Fruit fly (Drosophila melanogaster) whole organism, embryonic: ENCODE measurements around the gene CG1896.

Experiments
- BEAF-32 ChIP-seq: fragments of 200-800 bp; sonication (Bioruptor generic); optimal IDR thresholded peaks from 3 replicates; lab custom pipeline; 2017; ENCODE audit warnings: missing biosample characterization, missing genetic modification characterization, mild to moderate bottlenecking, moderate library complexity, missing genetic modification reagents
- Bgb ChIP-seq: fragments of 200-800 bp; sonication (Bioruptor generic); IDR thresholded peaks from 2 replicates; pipeline ENCODE4 v1.3.6; 2022; ENCODE audit warnings: missing biosample characterization, missing genetic modification characterization; ENCODE audit not compliant: partially characterized antibody
- CG10321 ChIP-seq: fragments of 200-800 bp; sonication (Bioruptor generic); IDR thresholded peaks from 2 replicates; pipeline ENCODE4 v1.3.6; 2022; ENCODE audit warnings: missing biosample characterization, missing genetic modification characterization
- CG12071 ChIP-seq: fragments of 200-800 bp; sonication (Bioruptor generic); optimal IDR thresholded peaks from 3 replicates; lab custom pipeline; 2018; ENCODE audit warnings: missing biosample characterization, mild to moderate bottlenecking, missing genetic modification characterization
- CG14050 ChIP-seq: fragments of 200-800 bp; sonication (Bioruptor generic); IDR thresholded peaks from 3 replicates; pipeline ENCODE4 v1.3.6; 2022; ENCODE audit warnings: missing biosample characterization, missing genetic modification characterization
- CG16813 ChIP-seq: fragments of 200-800 bp; sonication (Bioruptor generic); IDR thresholded peaks from 3 replicates; pipeline ENCODE4 v1.3.6; 2022; ENCODE audit warnings: missing biosample characterization, missing genetic modification characterization; ENCODE audit not compliant: partially characterized antibody
- CG17802 ChIP-seq: fragments of 200-800 bp; sonication (Bioruptor generic); optimal IDR thresholded peaks from 2 replicates; lab custom pipeline; 2018; ENCODE audit warnings: missing biosample characterization, mild to moderate bottlenecking, missing genetic modification characterization, moderate library complexity
- CG18262 ChIP-seq: fragments of 200-800 bp; optimal IDR thresholded peaks from 3 replicates; lab custom pipeline; 2019; ENCODE audit warnings: missing biosample characterization, mild to moderate bottlenecking, missing genetic modification characterization, moderate library complexity
- CG1832 ChIP-seq: fragments of 200-800 bp; sonication (Bioruptor generic); optimal IDR thresholded peaks from 2 replicates; lab custom pipeline; 2017; ENCODE audit warnings: missing biosample characterization, mild to moderate bottlenecking, missing genetic modification characterization, inconsistent platforms
- CG2120 ChIP-seq: fragments of 200-800 bp; sonication (Bioruptor generic); optimal IDR thresholded peaks from 3 replicates; lab custom pipeline; 2016; ENCODE audit warnings: missing biosample characterization, missing genetic modification characterization
- CG30020 ChIP-seq: fragments of 200-800 bp; optimal IDR thresholded peaks from 2 replicates; lab custom pipeline; 2019; ENCODE audit warnings: missing biosample characterization, mild to moderate bottlenecking, missing genetic modification characterization, moderate library complexity
- CG34422 ChIP-seq: fragments of 200-800 bp; sonication (Bioruptor generic); IDR thresholded peaks from 3 replicates; pipeline ENCODE4 v1.3.6; 2022; ENCODE audit warnings: missing biosample characterization, missing genetic modification characterization
- CG6689 ChIP-seq: fragments of 200-800 bp; sonication (Bioruptor generic); IDR thresholded peaks from 2 replicates; pipeline ENCODE4 v1.3.6; 2022; ENCODE audit warnings: missing biosample characterization, missing genetic modification characterization
- CG7963 ChIP-seq: fragments of 200-800 bp; sonication (Bioruptor generic); IDR thresholded peaks from 3 replicates; pipeline ENCODE4 v1.3.6; 2022; ENCODE audit warnings: missing biosample characterization, missing genetic modification characterization; ENCODE audit not compliant: partially characterized antibody
- CG8944 ChIP-seq: fragments of 200-800 bp; sonication (Bioruptor generic); optimal IDR thresholded peaks from 3 replicates; lab custom pipeline; 2016; ENCODE audit warnings: missing biosample characterization, missing genetic modification characterization
- Dll ChIP-seq: fragments of 200-800 bp; sonication (Bioruptor generic); IDR thresholded peaks from 4 replicates; pipeline ENCODE4 v1.3.6; 2022; ENCODE audit warnings: missing biosample characterization, missing genetic modification characterization; ENCODE audit not compliant: partially characterized antibody
- Drgx ChIP-seq: fragments of 200-800 bp; sonication (Bioruptor generic); IDR thresholded peaks from 2 replicates; pipeline ENCODE4 v1.3.6; 2022; ENCODE audit warnings: missing biosample characterization, missing genetic modification characterization
- ERR ChIP-seq: fragments of 200-800 bp; sonication (Bioruptor generic); optimal IDR thresholded peaks from 2 replicates; lab custom pipeline; 2016; ENCODE audit warnings: missing biosample characterization, missing genetic modification characterization
- Eip74EF ChIP-seq, 2 experiments: fragments of 200-800 bp in 1 of 2; fragments of >200 bp in 1 of 2; sonication (Bioruptor generic) in 1 of 2; optimal IDR thresholded peaks; 2 replicates each; lab custom pipeline; 2017 to 2019; ENCODE audit warnings: missing biosample characterization in 2 of 2, missing genetic modification characterization in 2 of 2, mild to moderate bottlenecking in 1 of 2, moderate library complexity in 1 of 2
- Elba2 ChIP-seq: fragments of 200-800 bp; sonication (Bioruptor generic); optimal IDR thresholded peaks from 3 replicates; lab custom pipeline; 2016; ENCODE audit warnings: missing biosample characterization, missing genetic modification characterization
- Ets97D ChIP-seq: fragments of 200-800 bp; sonication (Bioruptor generic); optimal IDR thresholded peaks from 3 replicates; lab custom pipeline; 2016; ENCODE audit warnings: missing biosample characterization, missing genetic modification characterization
- Hmx ChIP-seq: fragments of 200-800 bp; sonication (Bioruptor generic); optimal IDR thresholded peaks from 2 replicates; lab custom pipeline; 2016; ENCODE audit warnings: missing biosample characterization, missing genetic modification characterization
- Kr ChIP-seq: fragments of 200-800 bp; sonication (Bioruptor generic); optimal IDR thresholded peaks from 2 replicates; lab custom pipeline; 2017; ENCODE audit warnings: missing biosample characterization, mild to moderate bottlenecking, missing genetic modification characterization
- MBD-R2 ChIP-seq: fragments of 200-800 bp; sonication (Bioruptor generic); IDR thresholded peaks from 2 replicates; pipeline ENCODE4 v1.3.6; 2022; ENCODE audit warnings: missing biosample characterization, missing genetic modification characterization
- Med ChIP-seq: fragments of 200-800 bp; sonication (Bioruptor generic); peaks from one replicate; lab custom pipeline; 2016; ENCODE audit warnings: missing biosample characterization, missing genetic modification characterization, mild to moderate bottlenecking, inconsistent platforms, moderate library complexity
- Scr ChIP-seq: fragments of 200-800 bp; sonication (Bioruptor generic); IDR thresholded peaks from 2 replicates; pipeline ENCODE4 v1.3.6; 2022; ENCODE audit warnings: missing biosample characterization, missing genetic modification characterization; ENCODE audit not compliant: partially characterized antibody
- Sry-δ ChIP-seq: fragments of 200-800 bp; sonication (Bioruptor generic); optimal IDR thresholded peaks from 2 replicates; lab custom pipeline; 2016; ENCODE audit warnings: missing biosample characterization, missing genetic modification characterization
- Ssrp ChIP-seq: fragments of 200-800 bp; sonication (Bioruptor generic); optimal IDR thresholded peaks from 2 replicates; lab custom pipeline; 2018; ENCODE audit warnings: missing biosample characterization, mild to moderate bottlenecking, missing genetic modification characterization, moderate library complexity
- ash1 ChIP-seq: fragments of 200-800 bp; sonication (Bioruptor generic); optimal IDR thresholded peaks from 2 replicates; lab custom pipeline; 2018; ENCODE audit warnings: missing biosample characterization, mild to moderate bottlenecking, missing genetic modification characterization
- bbx ChIP-seq: fragments of 200-800 bp; sonication (Bioruptor generic); IDR thresholded peaks from 2 replicates; pipeline ENCODE4 v1.3.6; 2022; ENCODE audit warnings: missing biosample characterization, missing genetic modification characterization; ENCODE audit not compliant: partially characterized antibody
- danr ChIP-seq: fragments of 200-800 bp; sonication (Bioruptor generic); IDR thresholded peaks from 2 replicates; pipeline ENCODE4 v1.3.6; 2022; ENCODE audit warnings: missing biosample characterization, missing genetic modification characterization
- eyg ChIP-seq: fragments of 200-800 bp; sonication (Bioruptor generic); optimal IDR thresholded peaks from 3 replicates; lab custom pipeline; 2016; ENCODE audit warnings: missing biosample characterization, missing genetic modification characterization
- hbn ChIP-seq: fragments of 200-800 bp; sonication (Bioruptor generic); IDR thresholded peaks from 2 replicates; pipeline ENCODE4 v1.3.6; 2022; ENCODE audit warnings: missing biosample characterization, missing genetic modification characterization; ENCODE audit not compliant: partially characterized antibody
- knrl ChIP-seq: fragments of 200-800 bp; sonication (Bioruptor generic); IDR thresholded peaks from 3 replicates; pipeline ENCODE4 v1.3.6; 2022; ENCODE audit warnings: missing biosample characterization, missing genetic modification characterization; ENCODE audit not compliant: partially characterized antibody
- lola ChIP-seq, 3 experiments: fragments of >200 bp in 2 of 3; fragments of 200-800 bp in 1 of 3; sonication (Bioruptor generic) in 1 of 3; optimal IDR thresholded peaks; 2 replicates each; lab custom pipeline; 2017 to 2019; ENCODE audit warnings: missing biosample characterization in 3 of 3, missing genetic modification characterization in 3 of 3, mild to moderate bottlenecking in 1 of 3, moderate library complexity in 1 of 3
- mam ChIP-seq: fragments of 200-800 bp; sonication (Bioruptor generic); optimal IDR thresholded peaks from 3 replicates; lab custom pipeline; 2016; ENCODE audit warnings: missing biosample characterization, missing genetic modification characterization
- nerfin-1 ChIP-seq: fragments of 200-800 bp; sonication (Bioruptor generic); optimal IDR thresholded peaks from 3 replicates; lab custom pipeline; 2019; ENCODE audit warnings: missing biosample characterization, mild to moderate bottlenecking, missing genetic modification characterization, moderate library complexity
- onecut ChIP-seq: fragments of 200-800 bp; sonication (Bioruptor generic); IDR thresholded peaks from 2 replicates; pipeline ENCODE4 v1.3.6; 2022; ENCODE audit warnings: missing biosample characterization, missing genetic modification characterization
- phol ChIP-seq: fragments of 200-800 bp; sonication (Bioruptor generic); optimal IDR thresholded peaks from 3 replicates; lab custom pipeline; 2018; ENCODE audit warnings: missing biosample characterization, mild to moderate bottlenecking, missing genetic modification characterization, moderate library complexity
- prd ChIP-seq, 3 experiments: fragments of >200 bp in 2 of 3; fragments of 200-800 bp in 1 of 3; sonication (Bioruptor generic) in 1 of 3; optimal IDR thresholded peaks in 2 of 3; IDR thresholded peaks in 1 of 3; 2 replicates in 2 of 3; 3 replicates in 1 of 3; pipeline versions ENCODE4 v1.3.6 to Lab custom; 2017 to 2022; ENCODE audit warnings: missing biosample characterization in 1 of 3, missing genetic modification characterization in 1 of 3
- so ChIP-seq: fragments of 200-800 bp; sonication (Bioruptor generic); IDR thresholded peaks from 3 replicates; pipeline ENCODE4 v1.3.6; 2022; ENCODE audit warnings: missing biosample characterization, missing genetic modification characterization
- ssp ChIP-seq: fragments of 200-800 bp; sonication (Bioruptor generic); IDR thresholded peaks from 2 replicates; pipeline ENCODE4 v1.3.6; 2022; ENCODE audit warnings: missing biosample characterization, missing genetic modification characterization
- stwl ChIP-seq: fragments of 200-800 bp; sonication (Bioruptor generic); optimal IDR thresholded peaks from 3 replicates; lab custom pipeline; 2018; ENCODE audit warnings: missing biosample characterization, mild to moderate bottlenecking, missing genetic modification characterization, moderate library complexity
- unc-4 ChIP-seq: fragments of 200-800 bp; sonication (Bioruptor generic); IDR thresholded peaks from 2 replicates; pipeline ENCODE4 v1.3.6; 2022; ENCODE audit warnings: missing biosample characterization, missing genetic modification characterization; ENCODE audit not compliant: partially characterized antibody
- zfh2 ChIP-seq: fragments of 200-800 bp; sonication (Bioruptor generic); optimal IDR thresholded peaks from 2 replicates; lab custom pipeline; 2016; ENCODE audit warnings: missing biosample characterization, missing genetic modification characterization

The CG1896 gene

DNA sequence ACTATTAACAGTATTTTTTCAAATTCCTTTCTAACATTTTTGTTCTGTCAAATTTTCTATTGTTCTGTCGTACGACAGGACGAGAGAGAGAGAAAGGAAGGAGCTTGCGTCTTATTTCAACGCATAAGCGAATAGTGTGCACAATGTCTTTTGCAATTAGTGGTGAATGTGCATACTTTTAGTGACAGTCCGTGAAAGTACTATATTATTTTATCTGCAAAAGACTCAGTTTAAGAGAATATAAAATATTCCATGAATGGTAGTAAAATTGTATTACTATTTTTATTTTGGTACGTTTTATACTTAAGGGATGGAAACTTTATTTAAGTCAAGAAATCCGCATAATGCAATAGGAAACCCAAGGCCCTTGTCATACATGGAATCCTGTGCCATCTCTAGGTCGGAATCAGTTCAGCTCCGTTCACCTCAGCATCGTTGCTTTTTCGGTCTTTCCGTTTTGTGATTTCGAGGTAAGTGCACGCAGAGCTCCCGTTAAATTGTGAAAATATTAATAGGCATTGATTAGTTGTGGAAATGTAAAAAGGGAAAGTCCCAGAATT is 5.9 kb upstream of the CG1896 start, which contains the start of gene eEF1alpha2 (continued):
- TF ChIP-seq Dll (GFP tag; lab: Robert Waterston, UW) (0 out of 4 replicates have a peak, but pooled peaks have one; percentile 42), prd (optimal IDR thresholded peaks at IDR 0.05; lab: Kevin White, UChicago) (no peak), prd (GFP tag; IDR thresholded peaks at IDR 0.05; lab: Robert Waterston, UW) (peak; percentile 21; the same call in 1 of the 3 replicates), Scr (GFP tag; lab: Robert Waterston, UW) (peak; percentile 53), zfh2 (no peak), stwl (tag; lab: Kevin White, UChicago) (peak; percentile 20), CG2120 (peak; percentile 14), onecut (GFP tag; lab: Robert Waterston, UW) (no peak), CG30020 (tag; lab: Kevin White, UChicago) (peak; percentile 55), ssp (GFP tag; lab: Robert Waterston, UW) (peak; percentile 33; the same call in 1 of the 2 replicates), BEAF-32 (GFP tag; lab: Kevin White, UChicago) (peak; percentile 47), Sry-δ (GFP tag; lab: Kevin White, UChicago) (peak; percentile 66), CG8944 (GFP tag; lab: Kevin White, UChicago) (no peak), CG16813 (GFP tag; lab: Robert Waterston, UW) (0 out of 3 replicates have a peak, but pooled peaks have one; percentile 22), ERR (GFP tag; lab: Kevin White, UChicago) (no peak), CG6689 (GFP tag; lab: Robert Waterston, UW) (peak; percentile 23; the same call in 1 of the 2 replicates), lola (GFP tag; optimal IDR thresholded peaks at IDR 0.05; lab: Kevin White, UChicago) (peak in 1 of 3 experiments; percentile 10), knrl (GFP tag; lab: Robert Waterston, UW) (peak; percentile 43; the same call in 2 of the 3 replicates), CG17802 (tag; lab: Kevin White, UChicago) (peak; percentile 95), unc-4 (GFP tag; lab: Robert Waterston, UW) (0 out of 2 replicates have a peak, but pooled peaks have one; percentile 33), Bgb (GFP tag; lab: Robert Waterston, UW) (0 out of 2 replicates have a peak, but pooled peaks have one; percentile 30), Elba2 (peak; percentile 53), Drgx (no peak), CG18262 (tag; lab: Kevin White, UChicago) (no peak), Med (GFP tag; lab: Kevin White, UChicago) (peak; percentile 56), Ets97D (GFP tag; lab: Kevin White, UChicago) (peak; percentile 46), ash1 (no peak)

DNA sequence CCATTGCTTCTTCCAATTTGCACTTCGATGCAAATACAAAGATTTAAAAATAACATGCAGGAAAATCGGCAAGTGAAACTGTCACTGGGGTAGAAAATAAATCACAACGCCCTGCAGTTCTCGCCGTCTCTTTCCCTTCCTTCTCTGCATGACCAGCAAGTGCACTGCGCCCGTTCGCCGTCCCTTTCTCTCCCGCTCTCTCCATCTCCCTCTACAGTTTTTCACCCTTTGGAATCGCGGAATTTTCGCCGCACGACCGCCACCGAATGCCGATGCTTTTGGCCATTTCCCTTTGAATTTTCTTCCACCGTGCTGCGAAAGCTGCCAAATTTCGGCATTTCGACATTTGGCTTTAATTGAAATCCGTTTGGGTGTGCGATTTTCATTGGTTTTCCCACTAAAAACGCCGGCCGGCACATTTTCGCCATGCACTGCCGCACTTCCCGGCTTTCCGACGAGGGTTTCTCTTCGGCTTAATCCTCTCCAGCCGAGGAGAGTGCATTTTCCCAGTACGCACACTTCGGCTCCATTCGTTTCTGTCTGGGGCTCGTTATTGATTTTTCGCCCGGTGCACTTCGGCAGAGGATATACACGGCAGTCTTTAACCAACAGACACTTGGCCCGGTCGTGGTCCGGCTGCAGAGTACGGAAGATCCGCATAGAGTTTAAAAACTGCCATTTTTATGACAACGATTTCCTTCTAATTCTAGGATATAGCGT is 4.9 kb upstream of the CG1896 start:
- TF ChIP-seq hbn (GFP tag; lab: Robert Waterston, UW) (no peak), Eip74EF (GFP tag; optimal IDR thresholded peaks at IDR 0.05; lab: Kevin White, UChicago) (no peak), CG34422 (GFP tag; lab: Robert Waterston, UW) (0 out of 3 replicates have a peak, but pooled peaks have one; percentile 16), CG10321 (GFP tag; lab: Robert Waterston, UW) (peak; percentile 53; the same call in 1 of the 2 replicates), onecut (GFP tag; lab: Robert Waterston, UW) (peak; percentile 93), CG14050 (GFP tag; lab: Robert Waterston, UW) (no peak), Kr (GFP tag; lab: Kevin White, UChicago) (peak; percentile 6), nerfin-1 (peak; percentile 96), CG7963 (GFP tag; lab: Robert Waterston, UW) (0 out of 3 replicates have a peak, but pooled peaks have one; percentile 38), mam (GFP tag; lab: Kevin White, UChicago) (no peak), so (GFP tag; lab: Robert Waterston, UW) (no peak), MBD-R2 (GFP tag; lab: Robert Waterston, UW) (peak; percentile 16; the same call in 1 of the 2 replicates), phol (tag; lab: Kevin White, UChicago) (no peak), Hmx (GFP tag; lab: Kevin White, UChicago) (no peak), bbx (GFP tag; lab: Robert Waterston, UW) (peak; percentile 29; the same call in 1 of the 2 replicates), knrl (GFP tag; lab: Robert Waterston, UW) (no peak), eyg (no peak), danr (GFP tag; lab: Robert Waterston, UW) (no peak), CG1832 (GFP tag; lab: Kevin White, UChicago) (peak; percentile 72), Ssrp (tag; lab: Kevin White, UChicago) (no peak), CG12071 (GFP tag; lab: Kevin White, UChicago) (no peak)
